Fruit fly (Drosophila melanogaster) Kc167 (cell line): ENCODE data around the gene IntS2.

Source experiments
- Myc ChIP-seq: fragments of >200 bp; optimal IDR thresholded peaks from 2 replicates; lab custom pipeline; 2017; ENCODE audit warnings: missing external identifiers
- Sin3A ChIP-seq: fragments of >200 bp; optimal IDR thresholded peaks from 2 replicates; lab custom pipeline; 2018; ENCODE audit warnings: missing external identifiers
- h ChIP-seq: fragments of >200 bp; optimal IDR thresholded peaks from 3 replicates; lab custom pipeline; 2018; ENCODE audit warnings: missing external identifiers
- insv ChIP-seq: fragments of >200 bp; optimal IDR thresholded peaks from 3 replicates; lab custom pipeline; 2018; ENCODE audit warnings: missing external identifiers
- psq ChIP-seq: fragments of >200 bp; optimal IDR thresholded peaks from 2 replicates; lab custom pipeline; 2017; ENCODE audit warnings: missing external identifiers
- ttk ChIP-seq: sonication (Bioruptor generic); optimal IDR thresholded peaks from 2 replicates; lab custom pipeline; 2017; ENCODE audit warnings: missing external identifiers

DNA sequence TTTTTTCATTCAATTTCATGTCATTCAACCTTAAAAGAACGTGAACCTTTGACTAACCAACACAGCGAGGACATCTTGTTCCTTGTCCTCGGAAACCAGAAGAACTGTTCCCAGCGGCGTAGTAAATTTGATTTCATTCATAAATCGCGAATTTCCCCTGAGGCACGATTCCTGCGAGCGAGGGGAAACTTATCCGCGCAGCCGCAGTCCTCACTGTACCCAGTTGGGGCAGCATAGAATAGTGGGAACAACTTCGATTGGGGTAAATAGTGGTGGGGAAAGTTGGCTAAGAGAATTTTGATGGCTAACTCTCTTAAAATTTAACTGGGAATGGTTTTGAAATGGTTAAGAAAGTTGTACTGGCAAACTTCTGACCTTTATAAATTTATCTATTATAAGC lies 45.2 kb downstream of the IntS2 start:
- TF ChIP-seq ttk (lab: Kevin White, UChicago) (no peak), psq (no peak), Sin3A (lab: Kevin White, UChicago) (no peak), h (no peak), Myc (lab: Kevin White, UChicago) (no peak), insv (lab: Kevin White, UChicago) (no peak)
